Worm (Caenorhabditis elegans) whole organism, early embryonic: ENCODE results near the gene clec-76.

Experiments
- B0310.2 ChIP-seq: sonication (generic microtip); optimal IDR thresholded peaks from 2 replicates; lab custom pipeline; 2016; ENCODE audit warnings: mild to moderate bottlenecking, missing genetic modification characterization, missing compliant biosample characterization
- aly-1 ChIP-seq: sonication (generic microtip); optimal IDR thresholded peaks from 2 replicates; lab custom pipeline; 2016; ENCODE audit warnings: missing genetic modification characterization, missing compliant biosample characterization
- ama-1 ChIP-seq: fragments of 150-350 bp; optimal IDR thresholded peaks from 2 replicates; lab custom pipeline; 2014
- ets-7 ChIP-seq: sonication (generic microtip); optimal IDR thresholded peaks from 2 replicates; lab custom pipeline; 2016; ENCODE audit warnings: missing genotype, missing genetic modification characterization, missing compliant biosample characterization
- hmg-4 ChIP-seq: fragments of 200-800 bp; sonication (Bioruptor generic); optimal IDR thresholded peaks from 2 replicates; lab custom pipeline; 2018; ENCODE audit warnings: mild to moderate bottlenecking, missing genetic modification characterization, missing compliant biosample characterization
- hnd-1 ChIP-seq: sonication (generic microtip); optimal IDR thresholded peaks from 2 replicates; lab custom pipeline; 2016; ENCODE audit warnings: missing genetic modification characterization, missing compliant biosample characterization
- pes-1 ChIP-seq: fragments of 200-800 bp; sonication (Bioruptor generic); IDR thresholded peaks from 2 replicates; pipeline ENCODE4 v1.3.6; 2022; ENCODE audit warnings: missing genetic modification reagents, missing genetic modification characterization, missing compliant biosample characterization
- scrt-1 ChIP-seq: fragments of 200-800 bp; sonication (Bioruptor generic); IDR thresholded peaks from 2 replicates; pipeline ENCODE4 v1.3.6; 2022; ENCODE audit warnings: missing genetic modification characterization, missing compliant biosample characterization
- sea-1 ChIP-seq: fragments of 200-800 bp; sonication (Bioruptor generic); conservative IDR thresholded peaks from 2 replicates; pipeline ENCODE4 v1.3.6; 2022; ENCODE audit warnings: missing genetic modification characterization, missing compliant biosample characterization
- tbx-11 ChIP-seq: fragments of 200-800 bp; sonication (Bioruptor generic); IDR thresholded peaks from 2 replicates; pipeline ENCODE4 v1.3.6; 2022; ENCODE audit warnings: missing genetic modification characterization, missing compliant biosample characterization
- tbx-37 ChIP-seq: fragments of 200-800 bp; sonication (Bioruptor generic); conservative IDR thresholded peaks from 2 replicates; pipeline ENCODE4 v1.3.6; 2022; ENCODE audit warnings: missing genetic modification reagents, missing genetic modification characterization, missing compliant biosample characterization

DNA sequence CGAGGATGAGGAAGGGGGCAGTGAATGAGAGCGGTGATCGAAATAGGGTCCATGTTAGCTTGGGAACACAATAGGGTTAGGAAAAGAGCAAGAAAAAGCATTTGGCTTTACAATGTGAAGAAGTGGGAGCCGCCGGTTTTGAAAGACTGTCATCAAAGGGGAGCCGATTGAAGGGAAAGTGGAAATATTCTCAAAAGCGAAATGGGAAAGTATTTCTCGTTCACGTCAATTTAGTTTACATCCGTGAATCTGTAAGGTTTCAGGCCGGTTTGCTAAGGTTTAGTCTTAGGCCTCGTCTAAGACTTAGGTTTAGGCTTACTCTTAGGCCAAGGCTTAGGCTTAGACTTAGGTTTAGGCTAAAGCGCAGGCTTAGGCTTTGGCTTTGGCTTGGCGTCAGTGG lies 30.3 kb downstream of the clec-76 start, which contains the start of gene F47C12.7:
- TF ChIP-seq ama-1 (lab: Kevin White, UChicago) = no peak
- TF ChIP-seq hnd-1 (tag; lab: Kevin White, UChicago) = no peak
- TF ChIP-seq hmg-4 = no peak
- no peak for TF ChIP-seq tbx-11 (GFP tag; lab: Robert Waterston, UW)
- TF ChIP-seq scrt-1 (GFP tag; lab: Robert Waterston, UW) = no peak
- no peak for TF ChIP-seq sea-1 (GFP tag; lab: Robert Waterston, UW)
- no peak for TF ChIP-seq tbx-37 (GFP tag; lab: Robert Waterston, UW)
- TF ChIP-seq ets-7 (tag; lab: Kevin White, UChicago) = no peak
- no peak for TF ChIP-seq aly-1 (tag; lab: Kevin White, UChicago)
- TF ChIP-seq B0310.2 (tag; lab: Kevin White, UChicago) = no peak
- no peak for TF ChIP-seq pes-1 (GFP tag; lab: Robert Waterston, UW)
